Worm (Caenorhabditis elegans) whole organism, L1 larva: Measurements from ENCODE around the gene T06F4.1.

Experiments used
- egl-27 ChIP-seq, 2 experiments: fragments of 150-350 bp in 1 of 2; sonication (generic microtip); optimal IDR thresholded peaks; 3 replicates each; lab custom pipeline; 2017 to 2018; ENCODE audit warnings: missing biosample characterization in 2 of 2, missing genetic modification characterization in 2 of 2, missing genetic modification reagents in 2 of 2
- jun-1 ChIP-seq: fragments of 150-350 bp; optimal IDR thresholded peaks from 2 replicates; lab custom pipeline; 2014; ENCODE audit warnings: missing biosample characterization, missing genetic modification reagents, missing genetic modification characterization

ce11 chrX:4018566-4019182 is 60.5 kb downstream of the T06F4.1 start:
- TF ChIP-seq jun-1 (tag; lab: Kevin White, UChicago) (no peak), egl-27 (tag; optimal IDR thresholded peaks at IDR 0.05; lab: Kevin White, UChicago) (no peak)
